Worm (Caenorhabditis elegans) whole organism, L4/young adult: ENCODE results near the gene M01B2.13.
"Not testable (repeated sequence)": the region's sequence is repeated elsewhere in the genome, so short reads cannot be mapped to it uniquely, and the experiment has no call there.

Source experiments
- W03F9.2 ChIP-seq: fragments of 150-350 bp; optimal IDR thresholded peaks from 2 replicates; lab custom pipeline; 2014; ENCODE audit warnings: missing biosample characterization, missing genetic modification characterization
- dao-5 ChIP-seq: sonication (generic microtip); optimal IDR thresholded peaks from 2 replicates; lab custom pipeline; 2016; ENCODE audit warnings: missing genotype, missing genetic modification characterization, moderate library complexity, missing compliant biosample characterization
- him-1 ChIP-seq: sonication (generic microtip); optimal IDR thresholded peaks from 2 replicates; lab custom pipeline; 2016; ENCODE audit warnings: missing genotype, missing genetic modification reagents, missing genetic modification characterization, missing compliant biosample characterization

DNA sequence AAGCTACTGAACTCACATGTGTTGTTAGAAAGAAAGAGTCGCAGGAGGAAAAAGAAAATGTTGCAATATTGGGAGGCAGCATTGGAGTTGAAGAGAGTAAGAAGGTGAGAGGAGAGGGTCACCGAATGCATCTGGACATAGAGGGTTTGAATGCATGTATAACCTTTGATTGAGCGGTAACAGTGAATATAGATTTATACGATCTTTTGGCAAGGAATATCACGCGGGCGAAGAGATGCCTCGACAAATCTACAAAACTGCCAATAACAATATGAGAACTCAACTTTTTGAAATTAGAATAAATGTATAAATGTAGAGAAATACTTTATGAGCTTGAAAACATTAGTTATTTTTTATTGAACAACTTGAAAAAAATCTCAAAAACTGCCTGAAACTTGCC lies 3.4 kb downstream of the M01B2.13 start, which contains the start of gene M01B2.10:
- not testable (repeated sequence) for TF ChIP-seq him-1; W03F9.2 (tag; lab: Kevin White, UChicago); dao-5 (tag; lab: Kevin White, UChicago)
